Fruit fly (Drosophila melanogaster): ENCODE measurements around the gene Sgs7.

Gene Sgs7

DNA sequence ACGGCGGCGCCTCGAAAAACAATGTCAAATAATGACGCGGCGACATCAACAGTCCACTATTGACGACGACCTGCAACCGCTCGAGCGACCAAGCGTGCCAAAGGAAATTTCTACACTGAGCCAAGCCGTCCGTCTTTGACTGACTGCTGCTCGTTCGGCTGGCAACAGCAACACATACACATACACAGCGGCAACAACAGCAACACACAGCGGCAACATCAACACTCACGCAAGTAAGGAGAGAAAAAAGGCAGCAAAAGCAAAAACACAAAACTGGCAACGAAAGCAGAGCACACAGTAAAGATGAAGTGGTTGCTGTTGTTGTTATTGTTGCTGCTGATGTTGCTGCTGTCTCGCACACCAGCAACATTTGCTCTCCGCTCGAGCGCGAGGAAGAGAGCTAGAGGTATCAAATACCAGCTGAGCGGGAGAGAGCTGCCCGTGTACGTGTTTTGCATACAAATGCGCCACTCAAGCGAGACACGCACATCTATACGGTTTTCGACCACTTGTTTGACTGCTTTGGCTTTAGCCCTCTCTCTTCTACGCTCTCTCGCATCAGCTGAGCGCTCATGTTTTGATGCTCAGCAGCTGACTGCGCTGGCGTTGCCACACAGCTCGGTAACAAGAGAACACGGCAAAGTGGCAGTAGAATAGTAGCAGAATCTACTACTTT lies 43.5 kb downstream of the Sgs7 start (continued):
- TF ChIP-seq CG6254 (GFP tag; optimal IDR thresholded peaks at IDR 0.05), result peak; percentile 22
- no peak for TF ChIP-seq cas (GFP tag; IDR thresholded peaks at IDR 0.05)
- peak; percentile 32 for TF ChIP-seq CG1529 (GFP tag; optimal IDR thresholded peaks at IDR 0.05)
- peak; percentile 29; the same call in 1 of the 3 replicates for TF ChIP-seq CG17361 (GFP tag; IDR thresholded peaks at IDR 0.05)
- TF ChIP-seq NfI (GFP tag; optimal IDR thresholded peaks at IDR 0.05), result peak; percentile 15
- no peak for TF ChIP-seq CG7786 (GFP tag; optimal IDR thresholded peaks at IDR 0.05)
- no peak for TF ChIP-seq insv (GFP tag; optimal IDR thresholded peaks at IDR 0.05)
- peak; percentile 29; the same call in 1 of the 3 replicates for TF ChIP-seq otp (GFP tag; IDR thresholded peaks at IDR 0.05)
- TF ChIP-seq chm (GFP tag; IDR thresholded peaks at IDR 0.05), result peak; percentile 77
- TF ChIP-seq pita (GFP tag; optimal IDR thresholded peaks at IDR 0.05), result no peak
- TF ChIP-seq CG16779 (GFP tag; IDR thresholded peaks at IDR 0.05), result no peak
- no peak for TF ChIP-seq vnd (GFP tag; IDR thresholded peaks at IDR 0.05; ENCODE audit: partially characterized antibody)
- no peak for TF ChIP-seq CG9817 (tag; optimal IDR thresholded peaks at IDR 0.05)
- peak; percentile 56 for TF ChIP-seq gcm (GFP tag; optimal IDR thresholded peaks at IDR 0.05)
- TF ChIP-seq Eip74EF (GFP tag; optimal IDR thresholded peaks at IDR 0.05), result peak in 1 of 2 experiments; percentile 67
- TF ChIP-seq stc (GFP tag; IDR thresholded peaks at IDR 0.05), result no peak
- TF ChIP-seq B-H2 (GFP tag; optimal IDR thresholded peaks at IDR 0.05), result no peak
- TF ChIP-seq kay (GFP tag; optimal IDR thresholded peaks at IDR 0.05), result no peak
- TF ChIP-seq gce (GFP tag; IDR thresholded peaks at IDR 0.05), result peak; percentile 43; the same call in 2 of the 3 replicates
- TF ChIP-seq Rx (GFP tag; IDR thresholded peaks at IDR 0.05), result no peak
- TF ChIP-seq CG6683 (GFP tag; optimal IDR thresholded peaks at IDR 0.05), result peak; percentile 39
- peak; percentile 72 for TF ChIP-seq Doc3 (GFP tag; IDR thresholded peaks at IDR 0.05; ENCODE audit: partially characterized antibody)
- TF ChIP-seq lov (optimal IDR thresholded peaks at IDR 0.05), result no peak
- TF ChIP-seq lov (GFP tag; IDR thresholded peaks at IDR 0.05), result peak; percentile 68; the same call in 1 of the 3 replicates
- no peak for TF ChIP-seq CG3995 (GFP tag; optimal IDR thresholded peaks at IDR 0.05)
- TF ChIP-seq CTCF (GFP tag; optimal IDR thresholded peaks at IDR 0.05), result peak; percentile 14
- no peak for TF ChIP-seq ind (GFP tag; optimal IDR thresholded peaks at IDR 0.05)
- no peak for TF ChIP-seq CG13775 (GFP tag; optimal IDR thresholded peaks at IDR 0.05)
- peak; percentile 28 for TF ChIP-seq CG7839 (tag; optimal IDR thresholded peaks at IDR 0.05)
- TF ChIP-seq Hsf (GFP tag; optimal IDR thresholded peaks at IDR 0.05), result no peak
- no peak for TF ChIP-seq HHEX (GFP tag; optimal IDR thresholded peaks at IDR 0.05)
- peak; percentile 18 for TF ChIP-seq grau (tag; optimal IDR thresholded peaks at IDR 0.05)
- peak; percentile 51 for TF ChIP-seq nau (GFP tag; optimal IDR thresholded peaks at IDR 0.05)
- TF ChIP-seq CG8388 (GFP tag; optimal IDR thresholded peaks at IDR 0.05), result no peak
- peak; percentile 34 for TF ChIP-seq CG2712 (tag; optimal IDR thresholded peaks at IDR 0.05)
- no peak for TF ChIP-seq CG12299 (tag; optimal IDR thresholded peaks at IDR 0.05)
- TF ChIP-seq sug (tag; optimal IDR thresholded peaks at IDR 0.05), result peak; percentile 50
- TF ChIP-seq CG42726 (GFP tag; IDR thresholded peaks at IDR 0.05; ENCODE audit: partially characterized antibody), result peak; percentile 58; the same call in 1 of the 2 replicates
- peak; percentile 36 for TF ChIP-seq CG18262 (tag; optimal IDR thresholded peaks at IDR 0.05)
- 0 out of 3 replicates have a peak, but pooled peaks have one; percentile 40 for TF ChIP-seq ken (GFP tag; IDR thresholded peaks at IDR 0.05)
- TF ChIP-seq HLHmδ (GFP tag; optimal IDR thresholded peaks at IDR 0.05), result peak; percentile 15
- peak; percentile 57 for TF ChIP-seq sd (tag; optimal IDR thresholded peaks at IDR 0.05)
- TF ChIP-seq CG8290 (GFP tag; optimal IDR thresholded peaks at IDR 0.05), result no peak
- peak in 1 of 2 experiments; percentile 73 for TF ChIP-seq CG8290 (tag; optimal IDR thresholded peaks at IDR 0.05)
- TF ChIP-seq Dll (GFP tag; IDR thresholded peaks at IDR 0.05; ENCODE audit: partially characterized antibody), result peak; percentile 82
- TF ChIP-seq nmo (GFP tag; optimal IDR thresholded peaks at IDR 0.05), result peak; percentile 4
- TF ChIP-seq CG7963 (GFP tag; IDR thresholded peaks at IDR 0.05; ENCODE audit: partially characterized antibody), result no peak
- TF ChIP-seq CG6813 (GFP tag; optimal IDR thresholded peaks at IDR 0.05), result peak; percentile 4
- TF ChIP-seq E2f1 (GFP tag; IDR thresholded peaks at IDR 0.05), result no peak; the same call in 1 of the 2 replicates
